Fruit fly (Drosophila melanogaster): ENCODE measurements around the gene Adat1.

Adat1 gene

dm6 chr2L:13783264-13784154, 27.8 kb downstream of the Adat1 start, which contains the start of gene Eato (continued):
- TF ChIP-seq foxo (GFP tag; optimal IDR thresholded peaks at IDR 0.05) (peak in 1 of 2 experiments; percentile 53), CG9705 (GFP tag; optimal IDR thresholded peaks at IDR 0.05) (no peak)

- no peak for TF ChIP-seq N (GFP tag; optimal IDR thresholded peaks at IDR 0.05)
- peak in 1 of 2 experiments; percentile 87 for TF ChIP-seq foxo (GFP tag; optimal IDR thresholded peaks at IDR 0.05)
- no peak for TF ChIP-seq Myc (optimal IDR thresholded peaks at IDR 0.05)
- TF ChIP-seq Mio (GFP tag; optimal IDR thresholded peaks at IDR 0.05): no peak
- no peak for TF ChIP-seq CrebA (GFP tag; optimal IDR thresholded peaks at IDR 0.05; ENCODE audit: borderline replicate concordance)
- TF ChIP-seq HLH106 (tag; optimal IDR thresholded peaks at IDR 0.05): peak; percentile 89
- TF ChIP-seq CG9705 (GFP tag; optimal IDR thresholded peaks at IDR 0.05): peak; percentile 65
- TF ChIP-seq brk (GFP tag; optimal IDR thresholded peaks at IDR 0.05): no peak
- TF ChIP-seq Sp1 (GFP tag; optimal IDR thresholded peaks at IDR 0.05): peak; percentile 93
- TF ChIP-seq usp (GFP tag; optimal IDR thresholded peaks at IDR 0.05): no peak
- TF ChIP-seq fru (GFP tag; optimal IDR thresholded peaks at IDR 0.05): peak; percentile 78
- no peak for TF ChIP-seq Hr78 (GFP tag; optimal IDR thresholded peaks at IDR 0.05)
- no peak for TF ChIP-seq lola (GFP tag; optimal IDR thresholded peaks at IDR 0.05)
- TF ChIP-seq Dif (GFP tag; optimal IDR thresholded peaks at IDR 0.05; ENCODE audit: partially characterized antibody): no peak
- TF ChIP-seq psq (GFP tag; optimal IDR thresholded peaks at IDR 0.05): peak; percentile 84
- peak; percentile 39 for TF ChIP-seq Hnf4 (GFP tag; optimal IDR thresholded peaks at IDR 0.05)
- TF ChIP-seq Rel (GFP tag; optimal IDR thresholded peaks at IDR 0.05): peak; percentile 23
- peak; percentile 8 for TF ChIP-seq Rel (tag; optimal IDR thresholded peaks at IDR 0.05)
- TF ChIP-seq GATAd (GFP tag; optimal IDR thresholded peaks at IDR 0.05): no peak
- no peak for TF ChIP-seq Abd-B (GFP tag; optimal IDR thresholded peaks at IDR 0.05)
- no peak for TF ChIP-seq tai (GFP tag; optimal IDR thresholded peaks at IDR 0.05)
- peak; percentile 26 for TF ChIP-seq ey (GFP tag; optimal IDR thresholded peaks at IDR 0.05)
- peak; percentile 69 for TF ChIP-seq h (GFP tag; optimal IDR thresholded peaks at IDR 0.05)
- peak; percentile 86 for TF ChIP-seq woc (GFP tag; optimal IDR thresholded peaks at IDR 0.05)
- peak; percentile 76 for TF ChIP-seq OdsH (GFP tag; optimal IDR thresholded peaks at IDR 0.05)
- peak; percentile 74 for TF ChIP-seq Hr83 (GFP tag; optimal IDR thresholded peaks at IDR 0.05; ENCODE audit: poor library complexity, severe bottlenecking)
- TF ChIP-seq CG32264 (GFP tag; optimal IDR thresholded peaks at IDR 0.05): peak; percentile 39
- peak; percentile 79 for TF ChIP-seq sage (GFP tag; optimal IDR thresholded peaks at IDR 0.05)
- no peak for TF ChIP-seq Dfd (GFP tag; optimal IDR thresholded peaks at IDR 0.05)
- TF ChIP-seq rgr (GFP tag; optimal IDR thresholded peaks at IDR 0.05): peak; percentile 58
- no peak for TF ChIP-seq dl (GFP tag; optimal IDR thresholded peaks at IDR 0.05; ENCODE audit: insufficient read depth in 1 of 2, partially characterized antibody in 2 of 2)
- no peak for TF ChIP-seq pan (optimal IDR thresholded peaks at IDR 0.05)
- no peak for TF ChIP-seq Vsx2 (GFP tag; optimal IDR thresholded peaks at IDR 0.05; ENCODE audit: partially characterized antibody)
- peak; percentile 18 for TF ChIP-seq dsf (GFP tag; optimal IDR thresholded peaks at IDR 0.05; ENCODE audit: borderline replicate concordance)
- TF ChIP-seq jim (GFP tag; optimal IDR thresholded peaks at IDR 0.05): peak; percentile 57
- no peak for TF ChIP-seq Jra (GFP tag; optimal IDR thresholded peaks at IDR 0.05)
- TF ChIP-seq br (GFP tag; optimal IDR thresholded peaks at IDR 0.05): peak; percentile 42
- no peak for TF ChIP-seq dmrt93B (GFP tag; optimal IDR thresholded peaks at IDR 0.05)
- TF ChIP-seq sv (GFP tag; optimal IDR thresholded peaks at IDR 0.05): peak; percentile 65
Observed at dm6 chr2L:13780109-13780947, 30.9 kb downstream of the Adat1 start, which contains the start of the genes CG9008 and p38b. Gene CG9008, minus strand, starts transcription at chr2L:13780165. Gene p38b, plus strand, starts transcription at chr2L:13780689.

Measured in whole organism, wandering third instar larva.